Fruit fly (Drosophila melanogaster) whole organism, adult: ENCODE data around the gene Edem1.
A peak's percentile ranks its signal among the peaks of the same experiment; 100 is the strongest.

Source experiments
- CG11617 ChIP-seq: fragments of 200-800 bp; sonication (Bioruptor generic); optimal IDR thresholded peaks from 2 replicates; lab custom pipeline; 2017; ENCODE audit warnings: mild to moderate bottlenecking, missing biosample characterization, missing genetic modification reagents, missing genetic modification characterization
- CG12768 ChIP-seq: fragments of 200-800 bp; sonication (Bioruptor generic); optimal IDR thresholded peaks from 2 replicates; lab custom pipeline; 2017; ENCODE audit warnings: missing biosample characterization, missing genetic modification characterization, mild to moderate bottlenecking, moderate library complexity, missing genetic modification reagents
- CG14711 ChIP-seq: fragments of 200-800 bp; sonication (Bioruptor generic); optimal IDR thresholded peaks from 2 replicates; lab custom pipeline; 2018; ENCODE audit warnings: missing biosample characterization, mild to moderate bottlenecking, missing genetic modification characterization, moderate library complexity
- CG1620 ChIP-seq: fragments of 200-800 bp; sonication (Bioruptor generic); optimal IDR thresholded peaks from 2 replicates; lab custom pipeline; 2016; ENCODE audit warnings: missing biosample characterization, missing genetic modification characterization
- CG33017 ChIP-seq: fragments of 200-800 bp; sonication (Bioruptor generic); optimal IDR thresholded peaks from 2 replicates; lab custom pipeline; 2018; ENCODE audit warnings: missing biosample characterization, mild to moderate bottlenecking, missing genetic modification characterization, moderate library complexity
- CG5204 ChIP-seq: fragments of 200-800 bp; sonication (Bioruptor generic); optimal IDR thresholded peaks from 2 replicates; lab custom pipeline; 2016; ENCODE audit warnings: missing biosample characterization, missing genetic modification characterization
- CG7045 ChIP-seq: fragments of 200-800 bp; sonication (Bioruptor generic); optimal IDR thresholded peaks from 2 replicates; lab custom pipeline; 2017; ENCODE audit warnings: missing biosample characterization, mild to moderate bottlenecking, missing genetic modification characterization
- CG7101 ChIP-seq: fragments of 200-800 bp; sonication (Bioruptor generic); optimal IDR thresholded peaks from 2 replicates; lab custom pipeline; 2018; ENCODE audit warnings: missing biosample characterization, mild to moderate bottlenecking, missing genetic modification characterization, moderate library complexity
- Clk ChIP-seq: fragments of 200-800 bp; sonication (Bioruptor generic); optimal IDR thresholded peaks from 2 replicates; lab custom pipeline; 2017; ENCODE audit warnings: missing biosample characterization, missing genetic modification characterization
- Crg-1 ChIP-seq: fragments of 200-800 bp; sonication (Bioruptor generic); optimal IDR thresholded peaks from 2 replicates; lab custom pipeline; 2016; ENCODE audit warnings: missing biosample characterization, missing genetic modification characterization
- Hr96 ChIP-seq: fragments of 200-800 bp; sonication (Bioruptor generic); optimal IDR thresholded peaks from 2 replicates; lab custom pipeline; 2016; ENCODE audit warnings: missing biosample characterization, missing genetic modification characterization
- Mnt ChIP-seq: fragments of 200-800 bp; sonication (Bioruptor generic); optimal IDR thresholded peaks from 2 replicates; lab custom pipeline; 2016; ENCODE audit warnings: missing biosample characterization, mild to moderate bottlenecking, missing genetic modification characterization
- bab1 ChIP-seq: fragments of 200-800 bp; sonication (Bioruptor generic); optimal IDR thresholded peaks from 3 replicates; lab custom pipeline; 2019; ENCODE audit warnings: missing biosample characterization, mild to moderate bottlenecking, missing genetic modification characterization, moderate library complexity
- cic ChIP-seq: fragments of 200-800 bp; sonication (Bioruptor generic); optimal IDR thresholded peaks from 2 replicates; lab custom pipeline; 2017; ENCODE audit warnings: missing biosample characterization, mild to moderate bottlenecking, missing genetic modification characterization, moderate library complexity
- cnc ChIP-seq, 2 experiments: fragments of >200 bp; optimal IDR thresholded peaks; 2 replicates each; lab custom pipeline; 2017
- kay ChIP-seq: fragments of 200-800 bp; sonication (Bioruptor generic); peaks from one replicate; lab custom pipeline; 2016; ENCODE audit warnings: missing biosample characterization, missing genetic modification characterization, borderline replicate concordance
- ovo ChIP-seq: fragments of 200-800 bp; sonication (Bioruptor generic); optimal IDR thresholded peaks from 2 replicates; lab custom pipeline; 2016; ENCODE audit warnings: missing biosample characterization, missing genetic modification characterization
- pad ChIP-seq: fragments of 200-800 bp; sonication (Bioruptor generic); optimal IDR thresholded peaks from 3 replicates; lab custom pipeline; 2017; ENCODE audit warnings: missing biosample characterization, missing genetic modification characterization, mild to moderate bottlenecking, moderate library complexity, missing genetic modification reagents
- tj ChIP-seq: fragments of 200-800 bp; sonication (Bioruptor generic); optimal IDR thresholded peaks from 3 replicates; lab custom pipeline; 2017; ENCODE audit warnings: missing biosample characterization, mild to moderate bottlenecking, missing genetic modification characterization, moderate library complexity
- toe ChIP-seq: fragments of 200-800 bp; sonication (Bioruptor generic); optimal IDR thresholded peaks from 2 replicates; lab custom pipeline; 2016; ENCODE audit warnings: missing biosample characterization, missing genetic modification characterization

Edem1 gene

dm6 chrX:1861620-1862184 is 46.9 kb downstream of the Edem1 start, which contains the start of gene deltaCOP:
Gene deltaCOP, minus strand, starts transcription at chrX:1861790.
- TF ChIP-seq CG33017 (peak; percentile 61), CG7045 (peak; percentile 53), pad (GFP tag; lab: Kevin White, UChicago) (peak; percentile 82), CG5204 (GFP tag; lab: Kevin White, UChicago) (no peak), ovo (peak; percentile 88), cic (GFP tag; lab: Kevin White, UChicago) (peak; percentile 35), tj (GFP tag; lab: Kevin White, UChicago) (peak; percentile 67), CG11617 (GFP tag; lab: Kevin White, UChicago) (peak; percentile 88), bab1 (GFP tag; lab: Kevin White, UChicago) (peak; percentile 75), Crg-1 (GFP tag; lab: Kevin White, UChicago) (peak; percentile 96), CG7101 (tag; lab: Kevin White, UChicago) (peak; percentile 86), cnc (optimal IDR thresholded peaks at IDR 0.05; lab: Kevin White, UChicago) (no peak), Mnt (GFP tag; lab: Kevin White, UChicago) (peak; percentile 90), CG14711 (tag; lab: Kevin White, UChicago) (peak; percentile 65), CG1620 (GFP tag; lab: Kevin White, UChicago) (peak; percentile 94), CG12768 (GFP tag; lab: Kevin White, UChicago) (peak; percentile 71), kay (GFP tag; lab: Kevin White, UChicago) (no peak), Hr96 (GFP tag; lab: Kevin White, UChicago) (no peak), Clk (GFP tag; lab: Kevin White, UChicago) (peak; percentile 6), toe (GFP tag; lab: Kevin White, UChicago) (no peak)

dm6 chrX:1858867-1859266 is 49.8 kb downstream of the Edem1 start, which contains the start of gene Lamtor5:
Gene Lamtor5, minus strand, starts transcription at chrX:1858971.
- TF ChIP-seq CG12768 (GFP tag; lab: Kevin White, UChicago) = peak; percentile 45
- peak; percentile 2 for TF ChIP-seq Hr96 (GFP tag; lab: Kevin White, UChicago)
- peak; percentile 20 for TF ChIP-seq CG33017
- TF ChIP-seq toe (GFP tag; lab: Kevin White, UChicago) = no peak
- TF ChIP-seq tj (GFP tag; lab: Kevin White, UChicago) = no peak
- TF ChIP-seq Crg-1 (GFP tag; lab: Kevin White, UChicago) = no peak
- peak; percentile 51 for TF ChIP-seq CG7101 (tag; lab: Kevin White, UChicago)
- TF ChIP-seq CG7045 = peak; percentile 22
- no peak for TF ChIP-seq cic (GFP tag; lab: Kevin White, UChicago)
- TF ChIP-seq CG14711 (tag; lab: Kevin White, UChicago) = peak; percentile 51
- no peak for TF ChIP-seq kay (GFP tag; lab: Kevin White, UChicago)
- TF ChIP-seq CG11617 (GFP tag; lab: Kevin White, UChicago) = peak; percentile 56
- no peak for TF ChIP-seq cnc (optimal IDR thresholded peaks at IDR 0.05; lab: Kevin White, UChicago)
- TF ChIP-seq Clk (GFP tag; lab: Kevin White, UChicago) = no peak
- peak; percentile 29 for TF ChIP-seq Mnt (GFP tag; lab: Kevin White, UChicago)
- TF ChIP-seq CG1620 (GFP tag; lab: Kevin White, UChicago) = peak; percentile 44
- TF ChIP-seq ovo = peak; percentile 2
- TF ChIP-seq CG5204 (GFP tag; lab: Kevin White, UChicago) = peak; percentile 41
- peak; percentile 77 for TF ChIP-seq bab1 (GFP tag; lab: Kevin White, UChicago)
- peak; percentile 21 for TF ChIP-seq pad (GFP tag; lab: Kevin White, UChicago)

dm6 chrX:1856605-1857004 is 52.0 kb downstream of the Edem1 start:
- TF ChIP-seq Clk (GFP tag; lab: Kevin White, UChicago) (no peak), bab1 (GFP tag; lab: Kevin White, UChicago) (no peak), cnc (optimal IDR thresholded peaks at IDR 0.05; lab: Kevin White, UChicago) (no peak), CG33017 (no peak), Crg-1 (GFP tag; lab: Kevin White, UChicago) (no peak), CG14711 (tag; lab: Kevin White, UChicago) (no peak), CG5204 (GFP tag; lab: Kevin White, UChicago) (no peak), Hr96 (GFP tag; lab: Kevin White, UChicago) (no peak), CG1620 (GFP tag; lab: Kevin White, UChicago) (no peak), Mnt (GFP tag; lab: Kevin White, UChicago) (no peak), CG11617 (GFP tag; lab: Kevin White, UChicago) (no peak), kay (GFP tag; lab: Kevin White, UChicago) (no peak), ovo (no peak), pad (GFP tag; lab: Kevin White, UChicago) (no peak)

dm6 chrX:1854873-1855272 is 53.8 kb downstream of the Edem1 start:
- no peak for TF ChIP-seq cic (GFP tag; lab: Kevin White, UChicago)
- TF ChIP-seq Mnt (GFP tag; lab: Kevin White, UChicago) = no peak
- TF ChIP-seq tj (GFP tag; lab: Kevin White, UChicago) = no peak
- TF ChIP-seq CG5204 (GFP tag; lab: Kevin White, UChicago) = no peak
- no peak for TF ChIP-seq CG33017
- TF ChIP-seq pad (GFP tag; lab: Kevin White, UChicago) = no peak
- TF ChIP-seq bab1 (GFP tag; lab: Kevin White, UChicago) = no peak
- TF ChIP-seq CG12768 (GFP tag; lab: Kevin White, UChicago) = no peak
- no peak for TF ChIP-seq CG11617 (GFP tag; lab: Kevin White, UChicago)
- no peak for TF ChIP-seq CG7101 (tag; lab: Kevin White, UChicago)
- no peak for TF ChIP-seq Clk (GFP tag; lab: Kevin White, UChicago)
- TF ChIP-seq CG14711 (tag; lab: Kevin White, UChicago) = no peak
- TF ChIP-seq CG1620 (GFP tag; lab: Kevin White, UChicago) = no peak
- no peak for TF ChIP-seq Hr96 (GFP tag; lab: Kevin White, UChicago)
- TF ChIP-seq ovo = no peak
- no peak for TF ChIP-seq kay (GFP tag; lab: Kevin White, UChicago)
- no peak for TF ChIP-seq Crg-1 (GFP tag; lab: Kevin White, UChicago)
- TF ChIP-seq cnc (optimal IDR thresholded peaks at IDR 0.05; lab: Kevin White, UChicago) = no peak
- TF ChIP-seq toe (GFP tag; lab: Kevin White, UChicago) = no peak
